Fruit fly (Drosophila melanogaster): ENCODE data around the gene CG34345.
A peak's percentile ranks its signal among the peaks of the same experiment; 100 is the strongest.

CG34345 gene

DNA sequence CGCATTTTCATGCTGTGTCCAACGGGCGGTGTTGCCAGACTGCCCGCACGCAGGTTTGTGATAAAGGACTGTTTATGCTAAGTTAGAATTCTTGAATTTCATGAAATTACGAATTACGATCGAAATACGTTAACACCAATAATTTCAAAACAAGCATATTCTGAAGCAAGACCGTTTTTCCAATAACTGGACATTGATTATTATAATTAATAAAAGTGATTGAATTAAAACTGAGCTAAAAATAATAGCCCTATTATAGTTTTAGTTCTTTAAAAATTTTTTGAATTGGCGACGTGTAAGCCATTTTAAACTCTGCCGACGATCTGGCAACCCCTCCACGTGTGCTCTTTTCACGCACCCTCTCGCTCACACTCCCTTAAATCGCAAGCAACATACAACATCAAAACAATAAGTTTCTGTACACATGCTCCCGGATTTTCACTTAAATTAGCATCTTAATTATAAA, 25.3 kb downstream of the CG34345 start (continued):
- TF ChIP-seq Doc2 (GFP tag; IDR thresholded peaks at IDR 0.05) (peak; percentile 64; the same call in 1 of the 2 replicates), Ets65A (GFP tag) (peak; percentile 98), B-H1 (GFP tag; IDR thresholded peaks at IDR 0.05) (peak; percentile 89), CG5180 (GFP tag; optimal IDR thresholded peaks at IDR 0.05) (peak; percentile 85), abd-A (tag; optimal IDR thresholded peaks at IDR 0.05) (no peak), CG8359 (GFP tag; optimal IDR thresholded peaks at IDR 0.05; ENCODE audit: borderline replicate concordance) (peak; percentile 85), chm (GFP tag; IDR thresholded peaks at IDR 0.05) (peak; percentile 85), CG12744 (GFP tag; optimal IDR thresholded peaks at IDR 0.05) (peak; percentile 92), fd3F (GFP tag; optimal IDR thresholded peaks at IDR 0.05) (peak; percentile 95), slp2 (GFP tag; optimal IDR thresholded peaks at IDR 0.05) (peak; percentile 87), hth (optimal IDR thresholded peaks at IDR 0.05) (no peak), sob (GFP tag; IDR thresholded peaks at IDR 0.05) (peak; percentile 92), eyg (GFP tag; optimal IDR thresholded peaks at IDR 0.05) (peak; percentile 78), Hr51 (GFP tag; optimal IDR thresholded peaks at IDR 0.05) (peak; percentile 91 to 97), CG14441 (GFP tag; IDR thresholded peaks at IDR 0.05) (peak; percentile 92), fu2 (GFP tag; optimal IDR thresholded peaks at IDR 0.05) (peak; percentile 91), Trl (optimal IDR thresholded peaks at IDR 0.05) (peak; percentile 52 to 74), Trl (GFP tag; optimal IDR thresholded peaks at IDR 0.05) (peak; percentile 93), CG31224 (GFP tag; IDR thresholded peaks at IDR 0.05) (peak; percentile 88), tx (GFP tag; optimal IDR thresholded peaks at IDR 0.05) (peak; percentile 89), Elba2 (GFP tag; optimal IDR thresholded peaks at IDR 0.05) (peak; percentile 40), CG10321 (GFP tag; IDR thresholded peaks at IDR 0.05) (peak; percentile 75), TFAM (GFP tag; optimal IDR thresholded peaks at IDR 0.05) (peak; percentile 47), CG4328 (GFP tag; optimal IDR thresholded peaks at IDR 0.05) (peak; percentile 96), Mad (GFP tag; optimal IDR thresholded peaks at IDR 0.05) (peak; percentile 95), CG9215 (GFP tag; IDR thresholded peaks at IDR 0.05) (peak; percentile 93), Oaz (GFP tag; IDR thresholded peaks at IDR 0.05) (peak; percentile 93), CG16813 (GFP tag; IDR thresholded peaks at IDR 0.05; ENCODE audit: partially characterized antibody) (no peak), CG15696 (tag; optimal IDR thresholded peaks at IDR 0.05) (peak; percentile 96), CG8944 (GFP tag; optimal IDR thresholded peaks at IDR 0.05) (peak; percentile 89), lmd (GFP tag; IDR thresholded peaks at IDR 0.05) (peak; percentile 92), CG42726 (GFP tag; IDR thresholded peaks at IDR 0.05; ENCODE audit: partially characterized antibody) (no peak), CG33557 (GFP tag; optimal IDR thresholded peaks at IDR 0.05) (peak; percentile 89), Meics (GFP tag; optimal IDR thresholded peaks at IDR 0.05) (peak; percentile 97), CG43689 (GFP tag; IDR thresholded peaks at IDR 0.05) (peak; percentile 84), CG9876 (GFP tag; optimal IDR thresholded peaks at IDR 0.05) (peak; percentile 77), cad (GFP tag; optimal IDR thresholded peaks at IDR 0.05) (no peak), CG1233 (GFP tag; optimal IDR thresholded peaks at IDR 0.05) (peak; percentile 93), Rx (GFP tag; IDR thresholded peaks at IDR 0.05) (peak; percentile 80), CG13775 (GFP tag; optimal IDR thresholded peaks at IDR 0.05) (peak; percentile 98), crc (GFP tag; optimal IDR thresholded peaks at IDR 0.05) (peak; percentile 80), CG10366 (GFP tag; IDR thresholded peaks at IDR 0.05) (peak; percentile 91), YL-1 (GFP tag; optimal IDR thresholded peaks at IDR 0.05) (peak; percentile 89), grn (GFP tag; optimal IDR thresholded peaks at IDR 0.05) (peak; percentile 79), D19B (GFP tag; optimal IDR thresholded peaks at IDR 0.05) (peak; percentile 91), Aef1 (GFP tag; IDR thresholded peaks at IDR 0.05) (peak; percentile 90), Myb (GFP tag; optimal IDR thresholded peaks at IDR 0.05) (peak; percentile 72), CG3995 (GFP tag; optimal IDR thresholded peaks at IDR 0.05) (peak; percentile 81), dimm (GFP tag; IDR thresholded peaks at IDR 0.05) (peak; percentile 72), CG30403 (GFP tag; optimal IDR thresholded peaks at IDR 0.05) (peak; percentile 98), lbe (GFP tag; optimal IDR thresholded peaks at IDR 0.05) (peak; percentile 87), CG11560 (tag; IDR thresholded peaks at IDR 0.05) (peak; percentile 79)

All from whole organism, embryonic.